Fruit fly (Drosophila melanogaster): ENCODE measurements around the gene CG9981.

Gene CG9981

DNA sequence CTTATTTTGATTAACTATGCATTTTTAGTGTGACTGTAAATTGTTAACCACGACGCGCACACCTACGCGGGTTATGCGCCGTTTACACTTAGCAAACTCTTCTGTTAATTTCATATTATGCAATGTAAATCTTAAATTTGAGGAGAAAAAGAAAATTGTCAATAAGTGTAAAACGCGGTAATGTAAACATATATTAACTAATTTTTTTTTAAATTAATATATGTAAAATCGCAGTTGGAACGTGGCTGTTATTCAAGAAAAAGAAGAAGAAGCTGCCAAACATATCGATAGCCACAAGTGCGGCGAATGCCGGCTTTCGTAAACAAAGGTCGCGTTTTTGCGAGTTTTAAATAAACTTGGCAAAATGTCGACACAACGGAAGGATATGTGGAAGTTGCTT lies 13.5 kb downstream of the CG9981 start, which contains the start of the genes TH1 and mei-41 (continued):
- TF ChIP-seq org-1 (GFP tag; optimal IDR thresholded peaks at IDR 0.05) (peak; percentile 60), Opbp (GFP tag; IDR thresholded peaks at IDR 0.05; ENCODE audit: partially characterized antibody) (no peak), Oaz (GFP tag; IDR thresholded peaks at IDR 0.05) (peak; percentile 81), ash1 (GFP tag; optimal IDR thresholded peaks at IDR 0.05) (no peak), CG18599 (GFP tag; optimal IDR thresholded peaks at IDR 0.05) (peak; percentile 83), HmgD (GFP tag; optimal IDR thresholded peaks at IDR 0.05) (no peak), Awh (GFP tag; IDR thresholded peaks at IDR 0.05) (peak; percentile 96), jumu (GFP tag; optimal IDR thresholded peaks at IDR 0.05) (peak; percentile 53), kni (GFP tag; optimal IDR thresholded peaks at IDR 0.05) (no peak), Fer2 (tag; optimal IDR thresholded peaks at IDR 0.05) (peak; percentile 83), emc (GFP tag; optimal IDR thresholded peaks at IDR 0.05) (peak; percentile 12), TFAM (GFP tag; optimal IDR thresholded peaks at IDR 0.05) (no peak), zen (tag; optimal IDR thresholded peaks at IDR 0.05) (peak; percentile 93), HLHmδ (GFP tag; optimal IDR thresholded peaks at IDR 0.05) (no peak), sisA (GFP tag; IDR thresholded peaks at IDR 0.05) (peak; percentile 95), zf30C (GFP tag; optimal IDR thresholded peaks at IDR 0.05) (no peak), CG13287 (GFP tag; IDR thresholded peaks at IDR 0.05; ENCODE audit: partially characterized antibody) (peak; percentile 57), trem (tag; optimal IDR thresholded peaks at IDR 0.05) (peak; percentile 86), CkIIα-i1 (GFP tag; IDR thresholded peaks at IDR 0.05) (peak; percentile 73), CG12219 (GFP tag; optimal IDR thresholded peaks at IDR 0.05) (no peak), bbx (GFP tag; IDR thresholded peaks at IDR 0.05; ENCODE audit: partially characterized antibody) (0 out of 2 replicates have a peak, but pooled peaks have one; percentile 12), twi (tag; optimal IDR thresholded peaks at IDR 0.05) (peak; percentile 87), CG7963 (GFP tag; IDR thresholded peaks at IDR 0.05; ENCODE audit: partially characterized antibody) (no peak), run (tag; optimal IDR thresholded peaks at IDR 0.05) (peak; percentile 50), Eip74EF (GFP tag; optimal IDR thresholded peaks at IDR 0.05) (no peak), dpn (GFP tag; optimal IDR thresholded peaks at IDR 0.05) (peak; percentile 55 to 86), CG14050 (GFP tag; IDR thresholded peaks at IDR 0.05) (peak; percentile 89), dmrt11E (tag; optimal IDR thresholded peaks at IDR 0.05) (peak; percentile 95), CG9727 (GFP tag; optimal IDR thresholded peaks at IDR 0.05) (peak; percentile 91), NFAT (GFP tag; IDR thresholded peaks at IDR 0.05) (peak; percentile 93), nerfin-1 (tag; optimal IDR thresholded peaks at IDR 0.05) (peak; percentile 87), pros (GFP tag; optimal IDR thresholded peaks at IDR 0.05) (no peak), CG14667 (GFP tag; IDR thresholded peaks at IDR 0.05) (peak; percentile 95), br (optimal IDR thresholded peaks at IDR 0.05) (no peak), en (GFP tag; optimal IDR thresholded peaks at IDR 0.05) (no peak), CG12155 (GFP tag; optimal IDR thresholded peaks at IDR 0.05) (no peak), usp (GFP tag; optimal IDR thresholded peaks at IDR 0.05) (no peak), H2.0 (GFP tag; IDR thresholded peaks at IDR 0.05) (peak; percentile 94), Mrtf (GFP tag; IDR thresholded peaks at IDR 0.05) (peak; percentile 93), ken (GFP tag; IDR thresholded peaks at IDR 0.05) (peak; percentile 96), CG1529 (GFP tag; optimal IDR thresholded peaks at IDR 0.05) (no peak), Jarid2 (GFP tag; optimal IDR thresholded peaks at IDR 0.05) (no peak), CG6689 (GFP tag; IDR thresholded peaks at IDR 0.05) (peak; percentile 97), Gug (GFP tag; IDR thresholded peaks at IDR 0.05) (peak; percentile 93), CG6272 (GFP tag; IDR thresholded peaks at IDR 0.05) (peak; percentile 95), vfl (GFP tag; optimal IDR thresholded peaks at IDR 0.05) (peak; percentile 77), Hey (tag; optimal IDR thresholded peaks at IDR 0.05) (no peak), lilli (GFP tag; optimal IDR thresholded peaks at IDR 0.05) (no peak), CG31365 (tag; optimal IDR thresholded peaks at IDR 0.05) (no peak), lmd (GFP tag; IDR thresholded peaks at IDR 0.05) (peak; percentile 96), Bteb2 (GFP tag; optimal IDR thresholded peaks at IDR 0.05) (peak; percentile 12), GATAe (GFP tag; conservative IDR thresholded peaks at IDR 0.05) (peak; percentile 79)
